Fruit fly (Drosophila melanogaster) whole organism, embryonic: ENCODE results near the gene CG34181.
A peak's percentile ranks its signal among the peaks of the same experiment; 100 is the strongest.

Source experiments
- Antp ChIP-seq: fragments of 200-800 bp; sonication (Bioruptor generic); optimal IDR thresholded peaks from 3 replicates; lab custom pipeline; 2016; ENCODE audit warnings: missing biosample characterization, missing genetic modification characterization
- BEAF-32 ChIP-seq: fragments of 200-800 bp; sonication (Bioruptor generic); optimal IDR thresholded peaks from 3 replicates; lab custom pipeline; 2017; ENCODE audit warnings: missing biosample characterization, missing genetic modification characterization, mild to moderate bottlenecking, moderate library complexity, missing genetic modification reagents
- Bdp1 ChIP-seq: fragments of 200-800 bp; sonication (Bioruptor generic); optimal IDR thresholded peaks from 3 replicates; lab custom pipeline; 2016; ENCODE audit warnings: missing biosample characterization, missing genetic modification characterization
- CG10209 ChIP-seq: fragments of 200-800 bp; sonication (Bioruptor generic); optimal IDR thresholded peaks from 3 replicates; lab custom pipeline; 2017; ENCODE audit warnings: missing biosample characterization, mild to moderate bottlenecking, missing genetic modification characterization, missing genetic modification reagents
- CG10274 ChIP-seq: fragments of 200-800 bp; sonication (Bioruptor generic); optimal IDR thresholded peaks from 3 replicates; lab custom pipeline; 2017; ENCODE audit warnings: missing biosample characterization, mild to moderate bottlenecking, missing genetic modification characterization
- CG10543 ChIP-seq: fragments of 200-800 bp; sonication (Bioruptor generic); optimal IDR thresholded peaks from 3 replicates; lab custom pipeline; 2017; ENCODE audit warnings: missing biosample characterization, mild to moderate bottlenecking, missing genetic modification characterization, moderate library complexity
- CG10959 ChIP-seq: fragments of 200-800 bp; sonication (Bioruptor generic); IDR thresholded peaks from 2 replicates; pipeline ENCODE4 v1.3.6; 2022; ENCODE audit warnings: missing biosample characterization, missing genetic modification characterization
- CG11093 ChIP-seq: fragments of 200-800 bp; sonication (Bioruptor generic); IDR thresholded peaks from 3 replicates; pipeline ENCODE4 v1.3.6; 2022; ENCODE audit warnings: missing biosample characterization, missing genetic modification characterization
- CG11723 ChIP-seq: fragments of 200-800 bp; sonication (Bioruptor generic); optimal IDR thresholded peaks from 2 replicates; lab custom pipeline; 2017; ENCODE audit warnings: missing biosample characterization, mild to moderate bottlenecking, missing genetic modification characterization
- CG14710 ChIP-seq: fragments of 200-800 bp; sonication (Bioruptor generic); optimal IDR thresholded peaks from 3 replicates; lab custom pipeline; 2019; ENCODE audit warnings: missing biosample characterization, mild to moderate bottlenecking, missing genetic modification characterization, moderate library complexity
- CG14860 ChIP-seq: fragments of 200-800 bp; sonication (Bioruptor generic); IDR thresholded peaks from 3 replicates; pipeline ENCODE4 v1.3.6; 2022; ENCODE audit warnings: missing biosample characterization, missing genetic modification characterization; ENCODE audit not compliant: partially characterized antibody
- CG15514 ChIP-seq: fragments of 200-800 bp; sonication (Bioruptor generic); optimal IDR thresholded peaks from 3 replicates; lab custom pipeline; 2017; ENCODE audit warnings: missing biosample characterization, missing genetic modification characterization, mild to moderate bottlenecking, moderate library complexity, missing genetic modification reagents
- CG17802 ChIP-seq: fragments of 200-800 bp; sonication (Bioruptor generic); optimal IDR thresholded peaks from 2 replicates; lab custom pipeline; 2018; ENCODE audit warnings: missing biosample characterization, mild to moderate bottlenecking, missing genetic modification characterization, moderate library complexity
- CG18599 ChIP-seq: fragments of 200-800 bp; sonication (Bioruptor generic); optimal IDR thresholded peaks from 3 replicates; lab custom pipeline; 2017; ENCODE audit warnings: missing biosample characterization, missing genetic modification characterization, mild to moderate bottlenecking, moderate library complexity, missing genetic modification reagents
- CG2116 ChIP-seq: fragments of 200-800 bp; sonication (Bioruptor generic); optimal IDR thresholded peaks from 3 replicates; lab custom pipeline; 2018; ENCODE audit warnings: missing biosample characterization, mild to moderate bottlenecking, missing genetic modification characterization
- CG34376 ChIP-seq: fragments of 200-800 bp; sonication (Bioruptor generic); optimal IDR thresholded peaks from 2 replicates; lab custom pipeline; 2018; ENCODE audit warnings: missing biosample characterization, mild to moderate bottlenecking, missing genetic modification characterization
- CG34422 ChIP-seq: fragments of 200-800 bp; sonication (Bioruptor generic); IDR thresholded peaks from 3 replicates; pipeline ENCODE4 v1.3.6; 2022; ENCODE audit warnings: missing biosample characterization, missing genetic modification characterization
- CG6791 ChIP-seq: fragments of 200-800 bp; sonication (Bioruptor generic); IDR thresholded peaks from 3 replicates; pipeline ENCODE4 v1.3.6; 2022; ENCODE audit warnings: missing biosample characterization, missing genetic modification characterization; ENCODE audit not compliant: partially characterized antibody
- CG9215 ChIP-seq: fragments of 200-800 bp; sonication (Bioruptor generic); IDR thresholded peaks from 2 replicates; pipeline ENCODE4 v1.3.6; 2022; ENCODE audit warnings: missing biosample characterization, missing genetic modification characterization
- CG9609 ChIP-seq: fragments of 200-800 bp; sonication (Bioruptor generic); optimal IDR thresholded peaks from 3 replicates; lab custom pipeline; 2016; ENCODE audit warnings: missing biosample characterization, missing genetic modification characterization
- CrebB ChIP-seq: fragments of 200-800 bp; sonication (Bioruptor generic); optimal IDR thresholded peaks from 3 replicates; lab custom pipeline; 2018; ENCODE audit warnings: missing biosample characterization, mild to moderate bottlenecking, missing genetic modification characterization
- Dfd ChIP-seq, 2 experiments: fragments of >200 bp; optimal IDR thresholded peaks; 2 replicates each; lab custom pipeline; 2017; ENCODE audit warnings: missing biosample characterization in 2 of 2, missing genetic modification characterization in 2 of 2
- HLHmδ ChIP-seq: fragments of 200-800 bp; sonication (Bioruptor generic); optimal IDR thresholded peaks from 2 replicates; lab custom pipeline; 2018; ENCODE audit warnings: missing biosample characterization, mild to moderate bottlenecking, missing genetic modification characterization, moderate library complexity
- HmgD ChIP-seq: fragments of 200-800 bp; sonication (Bioruptor generic); optimal IDR thresholded peaks from 3 replicates; lab custom pipeline; 2016; ENCODE audit warnings: missing biosample characterization, missing genetic modification characterization
- Max ChIP-seq: fragments of 200-800 bp; sonication (Bioruptor generic); optimal IDR thresholded peaks from 2 replicates; lab custom pipeline; 2016; ENCODE audit warnings: missing biosample characterization, mild to moderate bottlenecking, missing genetic modification characterization
- Oli ChIP-seq: fragments of 200-800 bp; sonication (Bioruptor generic); optimal IDR thresholded peaks from 2 replicates; lab custom pipeline; 2018; ENCODE audit warnings: missing biosample characterization, mild to moderate bottlenecking, missing genetic modification characterization, moderate library complexity
- Ptx1 ChIP-seq: fragments of 200-800 bp; sonication (Bioruptor generic); IDR thresholded peaks from 2 replicates; pipeline ENCODE4 v1.3.6; 2022; ENCODE audit warnings: missing biosample characterization, missing genetic modification characterization
- Scr ChIP-seq: fragments of 200-800 bp; sonication (Bioruptor generic); IDR thresholded peaks from 2 replicates; pipeline ENCODE4 v1.3.6; 2022; ENCODE audit warnings: missing biosample characterization, missing genetic modification characterization; ENCODE audit not compliant: partially characterized antibody
- Sox100B ChIP-seq: fragments of 200-800 bp; sonication (Bioruptor generic); optimal IDR thresholded peaks from 3 replicates; lab custom pipeline; 2018; ENCODE audit warnings: missing biosample characterization, mild to moderate bottlenecking, missing genetic modification characterization
- al ChIP-seq: fragments of 200-800 bp; sonication (Bioruptor generic); IDR thresholded peaks from 2 replicates; pipeline ENCODE4 v1.3.6; 2022; ENCODE audit warnings: missing biosample characterization, missing genetic modification characterization
- bab2 ChIP-seq: fragments of 200-800 bp; sonication (Bioruptor generic); optimal IDR thresholded peaks from 2 replicates; lab custom pipeline; 2016; ENCODE audit warnings: missing biosample characterization, missing genetic modification characterization
- bcd ChIP-seq: fragments of 200-800 bp; sonication (Bioruptor generic); optimal IDR thresholded peaks from 2 replicates; lab custom pipeline; 2017; ENCODE audit warnings: missing biosample characterization, mild to moderate bottlenecking, missing genetic modification characterization
- bigmax ChIP-seq: fragments of 200-800 bp; sonication (Bioruptor generic); optimal IDR thresholded peaks from 2 replicates; lab custom pipeline; 2018; ENCODE audit warnings: missing biosample characterization, mild to moderate bottlenecking, missing genetic modification characterization
- dmrt99B ChIP-seq: fragments of 200-800 bp; sonication (Bioruptor generic); optimal IDR thresholded peaks from 2 replicates; lab custom pipeline; 2018; ENCODE audit warnings: missing biosample characterization, mild to moderate bottlenecking, missing genetic modification characterization, moderate library complexity
- eve ChIP-seq, 2 experiments: fragments of >200 bp; optimal IDR thresholded peaks; 2 replicates each; lab custom pipeline; 2017; ENCODE audit warnings: missing biosample characterization in 2 of 2, missing genetic modification characterization in 2 of 2
- fd3F ChIP-seq: fragments of 200-800 bp; sonication (Bioruptor generic); optimal IDR thresholded peaks from 2 replicates; lab custom pipeline; 2018; ENCODE audit warnings: missing biosample characterization, mild to moderate bottlenecking, missing genetic modification characterization, moderate library complexity
- ftz-f1 ChIP-seq: fragments of 200-800 bp; sonication (Bioruptor generic); optimal IDR thresholded peaks from 2 replicates; lab custom pipeline; 2016; ENCODE audit warnings: missing biosample characterization, missing genetic modification characterization
- ham ChIP-seq: fragments of 200-800 bp; sonication (Bioruptor generic); IDR thresholded peaks from 2 replicates; pipeline ENCODE4 v1.3.6; 2022; ENCODE audit warnings: missing biosample characterization, missing genetic modification characterization
- her ChIP-seq: fragments of 200-800 bp; sonication (Bioruptor generic); optimal IDR thresholded peaks from 2 replicates; lab custom pipeline; 2016; ENCODE audit warnings: missing biosample characterization, missing genetic modification characterization
- maf-S ChIP-seq: fragments of 200-800 bp; sonication (Bioruptor generic); optimal IDR thresholded peaks from 2 replicates; lab custom pipeline; 2016; ENCODE audit warnings: missing biosample characterization, missing genetic modification characterization
- nom ChIP-seq: fragments of 200-800 bp; sonication (Bioruptor generic); optimal IDR thresholded peaks from 2 replicates; lab custom pipeline; 2017; ENCODE audit warnings: missing biosample characterization, missing genetic modification characterization, mild to moderate bottlenecking, moderate library complexity, missing genetic modification reagents
- org-1 ChIP-seq: fragments of 200-800 bp; sonication (Bioruptor generic); optimal IDR thresholded peaks from 2 replicates; lab custom pipeline; 2017; ENCODE audit warnings: missing biosample characterization, missing genetic modification characterization
- rib ChIP-seq: fragments of 200-800 bp; sonication (Bioruptor generic); IDR thresholded peaks from 2 replicates; pipeline ENCODE4 v1.3.6; 2022; ENCODE audit warnings: missing biosample characterization, missing genetic modification characterization
- ro ChIP-seq: fragments of 200-800 bp; sonication (Bioruptor generic); IDR thresholded peaks from 2 replicates; pipeline ENCODE4 v1.3.6; 2022; ENCODE audit warnings: missing biosample characterization, missing genetic modification characterization
- salm ChIP-seq: fragments of 200-800 bp; sonication (Bioruptor generic); optimal IDR thresholded peaks from 2 replicates; lab custom pipeline; 2018; ENCODE audit warnings: missing biosample characterization, mild to moderate bottlenecking, missing genetic modification characterization
- trem ChIP-seq: fragments of 200-800 bp; optimal IDR thresholded peaks from 3 replicates; lab custom pipeline; 2019; ENCODE audit warnings: missing biosample characterization, mild to moderate bottlenecking, missing genetic modification characterization, moderate library complexity
- trh ChIP-seq: fragments of 200-800 bp; sonication (Bioruptor generic); optimal IDR thresholded peaks from 2 replicates; lab custom pipeline; 2016; ENCODE audit warnings: missing biosample characterization, missing genetic modification characterization
- tx ChIP-seq: fragments of 200-800 bp; sonication (Bioruptor generic); optimal IDR thresholded peaks from 2 replicates; lab custom pipeline; 2016; ENCODE audit warnings: missing biosample characterization, missing genetic modification characterization
- vvl ChIP-seq: fragments of 200-800 bp; sonication (Bioruptor generic); IDR thresholded peaks from 2 replicates; pipeline ENCODE4 v1.3.6; 2022; ENCODE audit warnings: missing biosample characterization, missing genetic modification characterization
- yki ChIP-seq: fragments of >200 bp; optimal IDR thresholded peaks from 3 replicates; lab custom pipeline; 2018

CG34181 gene

DNA sequence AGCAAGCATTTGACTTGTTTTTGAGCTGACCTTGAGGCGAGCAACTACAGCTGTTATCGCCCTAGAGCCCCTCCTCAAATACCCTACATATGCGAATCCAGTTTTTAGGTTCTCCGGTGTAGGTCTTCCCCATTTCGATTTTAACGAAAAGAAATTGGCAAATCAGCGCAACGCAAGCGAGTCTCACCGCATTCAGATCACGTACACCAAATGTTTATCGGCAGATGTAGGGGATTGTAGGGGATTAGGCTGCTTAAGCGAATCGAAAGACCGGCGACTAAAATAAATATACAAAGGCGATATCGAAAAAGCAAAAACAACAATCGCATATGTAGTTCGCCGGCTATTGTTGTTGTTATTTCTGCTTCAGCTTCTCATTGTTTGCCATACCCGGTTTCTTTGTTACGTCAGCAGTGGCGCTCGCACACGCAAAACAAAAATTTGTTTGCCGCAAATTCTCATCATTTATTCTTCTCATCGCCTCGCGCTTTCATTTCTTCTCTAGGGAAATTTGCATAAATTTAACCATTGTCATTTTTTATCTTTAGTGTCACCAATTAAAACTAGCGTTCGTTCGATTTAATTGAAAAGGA lies 20.7 kb downstream of the CG34181 start (continued):
- TF ChIP-seq tx (GFP tag; lab: Kevin White, UChicago) (peak; percentile 74), rib (GFP tag; lab: Robert Waterston, UW) (peak; percentile 81), ftz-f1 (GFP tag; lab: Kevin White, UChicago) (peak; percentile 51), BEAF-32 (no peak), CG11093 (GFP tag; lab: Robert Waterston, UW) (no peak), CG15514 (GFP tag; lab: Kevin White, UChicago) (peak; percentile 66), CG6791 (GFP tag; lab: Robert Waterston, UW) (no peak), org-1 (GFP tag; lab: Kevin White, UChicago) (peak; percentile 68), trem (tag; lab: Kevin White, UChicago) (no peak), CG9215 (GFP tag; lab: Robert Waterston, UW) (peak; percentile 58), Bdp1 (GFP tag; lab: Kevin White, UChicago) (peak; percentile 29), vvl (GFP tag; lab: Robert Waterston, UW) (peak; percentile 74), Antp (GFP tag; lab: Kevin White, UChicago) (peak; percentile 83), CrebB (peak; percentile 31), CG11723 (peak; percentile 5), CG17802 (tag; lab: Kevin White, UChicago) (peak; percentile 13), CG18599 (peak; percentile 78), CG10209 (peak; percentile 68), her (GFP tag; lab: Kevin White, UChicago) (peak; percentile 85), ham (GFP tag; lab: Robert Waterston, UW) (no peak), bcd (GFP tag; lab: Kevin White, UChicago) (peak; percentile 82), nom (GFP tag; lab: Kevin White, UChicago) (peak; percentile 84), CG34376 (no peak), trh (GFP tag; lab: Kevin White, UChicago) (no peak), Oli (tag; lab: Kevin White, UChicago) (peak; percentile 68), eve (GFP tag; optimal IDR thresholded peaks at IDR 0.05; lab: Kevin White, UChicago) (peak in 1 of 2 experiments; percentile 31), CG9609 (GFP tag; lab: Kevin White, UChicago) (peak; percentile 65), CG2116 (GFP tag; lab: Kevin White, UChicago) (peak; percentile 1), Ptx1 (GFP tag; lab: Robert Waterston, UW) (peak; percentile 79), CG14860 (GFP tag; lab: Robert Waterston, UW) (no peak), dmrt99B (peak; percentile 66), bab2 (GFP tag; lab: Kevin White, UChicago) (peak; percentile 61), Dfd (GFP tag; optimal IDR thresholded peaks at IDR 0.05; lab: Kevin White, UChicago) (no peak), Sox100B (GFP tag; lab: Kevin White, UChicago) (peak; percentile 2), al (GFP tag; lab: Robert Waterston, UW) (peak; percentile 74), ro (GFP tag; lab: Robert Waterston, UW) (peak; percentile 26; the same call in 1 of the 2 replicates), salm (tag; lab: Kevin White, UChicago) (no peak), HLHmδ (no peak), fd3F (GFP tag; lab: Kevin White, UChicago) (peak; percentile 66), maf-S (GFP tag; lab: Kevin White, UChicago) (peak; percentile 71), CG10274 (GFP tag; lab: Kevin White, UChicago) (peak; percentile 100), HmgD (GFP tag; lab: Kevin White, UChicago) (no peak), CG10543 (peak; percentile 47), bigmax (GFP tag; lab: Kevin White, UChicago) (no peak), CG10959 (GFP tag; lab: Robert Waterston, UW) (no peak), Scr (GFP tag; lab: Robert Waterston, UW) (no peak), yki (lab: Kevin White, UChicago) (no peak), Max (GFP tag; lab: Kevin White, UChicago) (peak; percentile 40), CG14710 (no peak), CG34422 (GFP tag; lab: Robert Waterston, UW) (peak; percentile 76; the same call in 2 of the 3 replicates)
